Fruit fly (Drosophila melanogaster): ENCODE results near the gene CG32148.

CG32148 gene

DNA sequence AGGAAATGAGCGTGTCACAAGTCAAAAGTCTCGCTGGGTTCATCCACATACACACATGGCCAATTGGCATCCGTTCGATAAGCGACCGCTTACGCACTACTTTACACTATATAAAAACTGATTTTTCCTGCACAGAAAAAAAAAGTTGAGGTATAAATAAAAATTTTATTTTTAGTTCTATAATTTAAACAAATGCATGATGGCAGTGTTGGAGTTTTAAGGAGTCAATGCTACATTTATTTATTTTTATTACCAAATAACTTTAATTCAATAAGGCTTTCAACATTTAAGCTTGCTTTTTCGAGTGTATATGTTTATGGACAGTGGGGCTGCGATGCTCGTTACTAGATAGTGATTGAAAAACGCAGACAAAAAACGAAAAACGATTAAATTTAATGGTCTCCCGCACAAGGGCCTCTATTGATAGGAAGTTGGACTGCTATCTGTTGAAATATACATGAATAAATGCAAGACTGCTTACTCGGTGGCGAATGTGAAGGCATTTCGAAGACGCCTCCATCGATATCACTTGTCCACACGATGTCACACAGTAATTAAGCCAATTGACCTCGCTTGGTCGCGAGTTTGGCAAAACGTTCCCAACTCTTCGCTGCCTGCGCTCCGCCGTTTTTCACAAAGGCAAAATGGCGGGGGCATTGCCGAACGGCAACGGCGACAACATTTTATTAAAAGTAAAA is 11.5 kb upstream of the CG32148 start (continued):
- TF ChIP-seq ATbp (GFP tag; optimal IDR thresholded peaks at IDR 0.05) (peak; percentile 72), CG15269 (tag; optimal IDR thresholded peaks at IDR 0.05) (peak; percentile 84), CG17359 (tag; optimal IDR thresholded peaks at IDR 0.05) (peak; percentile 85), CG5953 (GFP tag; IDR thresholded peaks at IDR 0.05) (0 out of 2 replicates have a peak, but pooled peaks have one; percentile 50), ems (GFP tag; optimal IDR thresholded peaks at IDR 0.05) (peak; percentile 43), CG6683 (GFP tag; optimal IDR thresholded peaks at IDR 0.05) (peak; percentile 55), grau (tag; optimal IDR thresholded peaks at IDR 0.05) (peak; percentile 78), p53 (GFP tag; optimal IDR thresholded peaks at IDR 0.05) (no peak), vvl (GFP tag; IDR thresholded peaks at IDR 0.05) (peak; percentile 77), repo (GFP tag; optimal IDR thresholded peaks at IDR 0.05) (no peak), CG16779 (GFP tag; IDR thresholded peaks at IDR 0.05) (no peak), jing (GFP tag; optimal IDR thresholded peaks at IDR 0.05) (peak; percentile 40), Nf-YB (GFP tag; optimal IDR thresholded peaks at IDR 0.05) (peak; percentile 55), ken (GFP tag; IDR thresholded peaks at IDR 0.05) (peak; percentile 65; the same call in 2 of the 3 replicates), CG9817 (tag; optimal IDR thresholded peaks at IDR 0.05) (peak; percentile 68), CG3407 (GFP tag; optimal IDR thresholded peaks at IDR 0.05) (peak; percentile 62), CG4820 (GFP tag; optimal IDR thresholded peaks at IDR 0.05) (peak; percentile 75), Sox100B (GFP tag; optimal IDR thresholded peaks at IDR 0.05) (peak; percentile 80), bcd (GFP tag; optimal IDR thresholded peaks at IDR 0.05) (peak; percentile 65), ap (GFP tag; IDR thresholded peaks at IDR 0.05) (peak; percentile 56; the same call in 1 of the 2 replicates), CG17361 (GFP tag; IDR thresholded peaks at IDR 0.05) (peak; percentile 84), ttk (GFP tag; IDR thresholded peaks at IDR 0.05) (peak; percentile 63), gsb-n (tag; optimal IDR thresholded peaks at IDR 0.05) (peak; percentile 82), Xbp1 (GFP tag; optimal IDR thresholded peaks at IDR 0.05) (peak; percentile 77), CG2202 (tag; optimal IDR thresholded peaks at IDR 0.05) (peak; percentile 36), CG11695 (GFP tag; IDR thresholded peaks at IDR 0.05) (peak; percentile 73), CG14965 (GFP tag; optimal IDR thresholded peaks at IDR 0.05; ENCODE audit: borderline replicate concordance) (no peak), unpg (GFP tag; optimal IDR thresholded peaks at IDR 0.05) (peak; percentile 92), CG12104 (GFP tag; optimal IDR thresholded peaks at IDR 0.05) (peak; percentile 55), ftz-f1 (GFP tag; optimal IDR thresholded peaks at IDR 0.05) (no peak), Adf1 (GFP tag; IDR thresholded peaks at IDR 0.05) (no peak), Poxn (GFP tag; IDR thresholded peaks at IDR 0.05) (0 out of 2 replicates have a peak, but pooled peaks have one; percentile 19), CG12942 (GFP tag; optimal IDR thresholded peaks at IDR 0.05) (peak; percentile 57), CG33213 (GFP tag; optimal IDR thresholded peaks at IDR 0.05) (no peak), CG3838 (GFP tag; optimal IDR thresholded peaks at IDR 0.05) (peak; percentile 36), BEAF-32 (GFP tag; optimal IDR thresholded peaks at IDR 0.05) (no peak), CG3726 (GFP tag; IDR thresholded peaks at IDR 0.05) (no peak; the same call in 2 of the 3 replicates), Hr78 (GFP tag; optimal IDR thresholded peaks at IDR 0.05) (peak in 1 of 2 experiments; percentile 74), CG1603 (tag; optimal IDR thresholded peaks at IDR 0.05) (peak; percentile 37), yki (optimal IDR thresholded peaks at IDR 0.05) (no peak), stwl (tag; optimal IDR thresholded peaks at IDR 0.05) (no peak), Rfx (GFP tag; IDR thresholded peaks at IDR 0.05) (peak; percentile 75), CG10462 (GFP tag; optimal IDR thresholded peaks at IDR 0.05) (no peak), Chrac-16 (GFP tag; optimal IDR thresholded peaks at IDR 0.05) (peak; percentile 47), CG16863 (GFP tag; optimal IDR thresholded peaks at IDR 0.05) (peak; percentile 29), Pdp1 (GFP tag; optimal IDR thresholded peaks at IDR 0.05) (peak; percentile 49 to 65), pb (GFP tag; optimal IDR thresholded peaks at IDR 0.05) (no peak), Atf6 (GFP tag; IDR thresholded peaks at IDR 0.05) (peak; percentile 74), CG12659 (GFP tag; optimal IDR thresholded peaks at IDR 0.05) (peak; percentile 64)

All from whole organism, embryonic.